Worm (Caenorhabditis elegans) whole organism, midembryonic: ENCODE results near the gene nhr-51.

Experiments used
- T22C8.4 ChIP-seq: fragments of 200-800 bp; sonication (Bioruptor generic); IDR thresholded peaks from 2 replicates; pipeline ENCODE4 v1.3.6; 2022; ENCODE audit warnings: missing genetic modification characterization, missing compliant biosample characterization
- cog-1 ChIP-seq: sonication (generic microtip); optimal IDR thresholded peaks from 2 replicates; lab custom pipeline; 2016; ENCODE audit warnings: missing genetic modification characterization, missing compliant biosample characterization
- flt-1 ChIP-seq: fragments of 200-800 bp; sonication (Bioruptor generic); IDR thresholded peaks from 2 replicates; pipeline ENCODE4 v1.3.6; 2022; ENCODE audit warnings: missing genetic modification characterization, missing compliant biosample characterization
- klf-2 ChIP-seq: fragments of 200-800 bp; sonication (Bioruptor generic); conservative IDR thresholded peaks from 2 replicates; pipeline ENCODE4 v1.3.6; 2022; ENCODE audit warnings: missing genetic modification reagents, missing genetic modification characterization, missing compliant biosample characterization
- med-1 ChIP-seq: sonication (generic microtip); optimal IDR thresholded peaks from 2 replicates; lab custom pipeline; 2017; ENCODE audit warnings: missing genetic modification characterization, mild to moderate bottlenecking, missing compliant biosample characterization, antibody characterized with exemption, missing genetic modification reagents; ENCODE audit not compliant: insufficient read depth
- tab-1 ChIP-seq: fragments of 200-800 bp; sonication (Bioruptor generic); IDR thresholded peaks from 2 replicates; pipeline ENCODE4 v1.3.6; 2022; ENCODE audit warnings: missing genetic modification characterization, missing compliant biosample characterization
- ztf-23 ChIP-seq: fragments of 200-800 bp; sonication (Bioruptor generic); IDR thresholded peaks from 2 replicates; pipeline ENCODE4 v1.3.6; 2022; ENCODE audit warnings: missing genetic modification reagents, missing genetic modification characterization, missing compliant biosample characterization
- ztf-29 ChIP-seq: fragments of 200-800 bp; sonication (Bioruptor generic); IDR thresholded peaks from 2 replicates; pipeline ENCODE4 v1.3.6; 2022; ENCODE audit warnings: missing genetic modification reagents, missing genetic modification characterization, missing compliant biosample characterization

ce11 chrV:15712385-15712784, 38.6 kb downstream of the nhr-51 start:
- TF ChIP-seq ztf-23 (GFP tag; lab: Robert Waterston, UW): no peak
- no peak for TF ChIP-seq med-1 (GFP tag; lab: Kevin White, UChicago)
- TF ChIP-seq flt-1 (GFP tag; lab: Robert Waterston, UW): no peak
- TF ChIP-seq T22C8.4: no peak
- no peak for TF ChIP-seq tab-1 (GFP tag; lab: Robert Waterston, UW)
- TF ChIP-seq ztf-29 (GFP tag; lab: Robert Waterston, UW): no peak
- TF ChIP-seq klf-2 (GFP tag; lab: Robert Waterston, UW): no peak
- no peak for TF ChIP-seq cog-1 (tag; lab: Kevin White, UChicago)
